Worm (Caenorhabditis elegans) whole organism, early embryonic: Measurements from ENCODE around the gene Y38A10A.7.
A peak's percentile ranks its signal among the peaks of the same experiment; 100 is the strongest.

Experiments used
- B0310.2 ChIP-seq: sonication (generic microtip); optimal IDR thresholded peaks from 2 replicates; lab custom pipeline; 2016; ENCODE audit warnings: mild to moderate bottlenecking, missing genetic modification characterization, missing compliant biosample characterization
- F13C5.2 ChIP-seq: sonication (generic microtip); optimal IDR thresholded peaks from 2 replicates; lab custom pipeline; 2017; ENCODE audit warnings: mild to moderate bottlenecking, missing genetic modification characterization, inconsistent platforms, missing compliant biosample characterization
- aly-1 ChIP-seq: sonication (generic microtip); optimal IDR thresholded peaks from 2 replicates; lab custom pipeline; 2016; ENCODE audit warnings: missing genetic modification characterization, missing compliant biosample characterization
- ama-1 ChIP-seq: fragments of 150-350 bp; optimal IDR thresholded peaks from 2 replicates; lab custom pipeline; 2014
- ceh-13 ChIP-seq: fragments of 200-800 bp; sonication (Bioruptor generic); optimal IDR thresholded peaks from 2 replicates; lab custom pipeline; 2018; ENCODE audit warnings: mild to moderate bottlenecking, missing genetic modification characterization, missing compliant biosample characterization
- ceh-36 ChIP-seq: sonication (generic microtip); optimal IDR thresholded peaks from 2 replicates; lab custom pipeline; 2016; ENCODE audit warnings: missing genetic modification characterization, inconsistent platforms, missing compliant biosample characterization
- ets-7 ChIP-seq: sonication (generic microtip); optimal IDR thresholded peaks from 2 replicates; lab custom pipeline; 2016; ENCODE audit warnings: missing genotype, missing genetic modification characterization, missing compliant biosample characterization
- flt-1 ChIP-seq: fragments of 200-800 bp; sonication (Bioruptor generic); IDR thresholded peaks from 2 replicates; pipeline ENCODE4 v1.3.6; 2022; ENCODE audit warnings: missing genetic modification characterization, missing compliant biosample characterization
- hmbx-1 ChIP-seq: sonication (generic microtip); optimal IDR thresholded peaks from 2 replicates; lab custom pipeline; 2016; ENCODE audit warnings: mild to moderate bottlenecking, missing genetic modification characterization, missing compliant biosample characterization
- hmg-4 ChIP-seq: fragments of 200-800 bp; sonication (Bioruptor generic); optimal IDR thresholded peaks from 2 replicates; lab custom pipeline; 2018; ENCODE audit warnings: mild to moderate bottlenecking, missing genetic modification characterization, missing compliant biosample characterization
- hnd-1 ChIP-seq: sonication (generic microtip); optimal IDR thresholded peaks from 2 replicates; lab custom pipeline; 2016; ENCODE audit warnings: missing genetic modification characterization, missing compliant biosample characterization
- pes-1 ChIP-seq: fragments of 200-800 bp; sonication (Bioruptor generic); IDR thresholded peaks from 2 replicates; pipeline ENCODE4 v1.3.6; 2022; ENCODE audit warnings: missing genetic modification reagents, missing genetic modification characterization, missing compliant biosample characterization
- scrt-1 ChIP-seq: fragments of 200-800 bp; sonication (Bioruptor generic); IDR thresholded peaks from 2 replicates; pipeline ENCODE4 v1.3.6; 2022; ENCODE audit warnings: missing genetic modification characterization, missing compliant biosample characterization
- sea-1 ChIP-seq: fragments of 200-800 bp; sonication (Bioruptor generic); conservative IDR thresholded peaks from 2 replicates; pipeline ENCODE4 v1.3.6; 2022; ENCODE audit warnings: missing genetic modification characterization, missing compliant biosample characterization
- tbx-11 ChIP-seq: fragments of 200-800 bp; sonication (Bioruptor generic); IDR thresholded peaks from 2 replicates; pipeline ENCODE4 v1.3.6; 2022; ENCODE audit warnings: missing genetic modification characterization, missing compliant biosample characterization
- tbx-37 ChIP-seq: fragments of 200-800 bp; sonication (Bioruptor generic); conservative IDR thresholded peaks from 2 replicates; pipeline ENCODE4 v1.3.6; 2022; ENCODE audit warnings: missing genetic modification reagents, missing genetic modification characterization, missing compliant biosample characterization
- tra-4 ChIP-seq: sonication (generic microtip); optimal IDR thresholded peaks from 2 replicates; lab custom pipeline; 2017; ENCODE audit warnings: missing genetic modification characterization, missing compliant biosample characterization

The Y38A10A.7 gene

ce11 chrV:6096559-6097155 is 660 bp downstream of the Y38A10A.7 start, which contains the start of gene smut-1:
smut-1 (plus strand) TSS chrV:6097105.
- TF ChIP-seq tbx-11 (GFP tag; lab: Robert Waterston, UW) (no peak), tra-4 (tag; lab: Kevin White, UChicago) (no peak), ets-7 (tag; lab: Kevin White, UChicago) (no peak), F13C5.2 (no peak), tbx-37 (GFP tag; lab: Robert Waterston, UW) (no peak), aly-1 (tag; lab: Kevin White, UChicago) (no peak)

ce11 chrV:6098755-6099155 is 2.8 kb downstream of the Y38A10A.7 start:
- TF ChIP-seq hmbx-1 (tag; lab: Kevin White, UChicago) (no peak), B0310.2 (tag; lab: Kevin White, UChicago) (peak; percentile 23)

ce11 chrV:6099634-6100033 is 3.6 kb downstream of the Y38A10A.7 start:
- no peak for TF ChIP-seq pes-1 (GFP tag; lab: Robert Waterston, UW)
- no peak for TF ChIP-seq hmg-4 (GFP tag; lab: Kevin White, UChicago)
- TF ChIP-seq ceh-36 = no peak
- no peak for TF ChIP-seq hnd-1 (tag; lab: Kevin White, UChicago)
- TF ChIP-seq tra-4 (tag; lab: Kevin White, UChicago) = no peak
- TF ChIP-seq flt-1 (GFP tag; lab: Robert Waterston, UW) = no peak
- no peak for TF ChIP-seq F13C5.2
- no peak for TF ChIP-seq scrt-1 (GFP tag; lab: Robert Waterston, UW)
- no peak for TF ChIP-seq ceh-13 (GFP tag; lab: Kevin White, UChicago)
- TF ChIP-seq aly-1 (tag; lab: Kevin White, UChicago) = no peak
- no peak for TF ChIP-seq sea-1 (GFP tag; lab: Robert Waterston, UW)
- TF ChIP-seq ama-1 (lab: Kevin White, UChicago) = no peak
- no peak for TF ChIP-seq ets-7 (tag; lab: Kevin White, UChicago)
- no peak for TF ChIP-seq hmbx-1 (tag; lab: Kevin White, UChicago)
- no peak for TF ChIP-seq tbx-11 (GFP tag; lab: Robert Waterston, UW)
- no peak for TF ChIP-seq tbx-37 (GFP tag; lab: Robert Waterston, UW)

- 0 out of 2 replicates have a peak, but pooled peaks have one; percentile 43 for TF ChIP-seq sea-1 (GFP tag; lab: Robert Waterston, UW)
- no peak for TF ChIP-seq tra-4 (tag; lab: Kevin White, UChicago)
- no peak for TF ChIP-seq B0310.2 (tag; lab: Kevin White, UChicago)
- no peak for TF ChIP-seq ceh-13 (GFP tag; lab: Kevin White, UChicago)
- TF ChIP-seq hmbx-1 (tag; lab: Kevin White, UChicago) = no peak
- TF ChIP-seq hmg-4 (GFP tag; lab: Kevin White, UChicago) = peak; percentile 59
- TF ChIP-seq ets-7 (tag; lab: Kevin White, UChicago) = no peak
- no peak for TF ChIP-seq hnd-1 (tag; lab: Kevin White, UChicago)
- no peak for TF ChIP-seq pes-1 (GFP tag; lab: Robert Waterston, UW)
- TF ChIP-seq ama-1 (lab: Kevin White, UChicago) = no peak
- no peak for TF ChIP-seq ceh-36
- TF ChIP-seq F13C5.2 = peak; percentile 33
- no peak for TF ChIP-seq tbx-37 (GFP tag; lab: Robert Waterston, UW)
- TF ChIP-seq flt-1 (GFP tag; lab: Robert Waterston, UW) = no peak
- no peak for TF ChIP-seq tbx-11 (GFP tag; lab: Robert Waterston, UW)
- no peak for TF ChIP-seq scrt-1 (GFP tag; lab: Robert Waterston, UW)
- no peak for TF ChIP-seq aly-1 (tag; lab: Kevin White, UChicago)
These were observed 4.6 kb downstream of the Y38A10A.7 start, which contains the start of gene crt-1 for ce11 chrV:6100492-6101004. crt-1 (minus strand) TSS chrV:6100542.

- TF ChIP-seq tra-4 (tag; lab: Kevin White, UChicago) (no peak), F13C5.2 (no peak), hmg-4 (GFP tag; lab: Kevin White, UChicago) (no peak), ceh-13 (GFP tag; lab: Kevin White, UChicago) (no peak), pes-1 (GFP tag; lab: Robert Waterston, UW) (no peak), tbx-11 (GFP tag; lab: Robert Waterston, UW) (no peak), ama-1 (lab: Kevin White, UChicago) (no peak), tbx-37 (GFP tag; lab: Robert Waterston, UW) (no peak)
These were observed 5.4 kb downstream of the Y38A10A.7 start for ce11 chrV:6101243-6101898.

- no peak for TF ChIP-seq tbx-11 (GFP tag; lab: Robert Waterston, UW)
- TF ChIP-seq ama-1 (lab: Kevin White, UChicago) = no peak
- TF ChIP-seq B0310.2 (tag; lab: Kevin White, UChicago) = no peak
- TF ChIP-seq sea-1 (GFP tag; lab: Robert Waterston, UW) = no peak
- no peak for TF ChIP-seq hnd-1 (tag; lab: Kevin White, UChicago)
- no peak for TF ChIP-seq flt-1 (GFP tag; lab: Robert Waterston, UW)
- TF ChIP-seq ets-7 (tag; lab: Kevin White, UChicago) = no peak
- TF ChIP-seq hmbx-1 (tag; lab: Kevin White, UChicago) = no peak
- no peak for TF ChIP-seq F13C5.2
- no peak for TF ChIP-seq aly-1 (tag; lab: Kevin White, UChicago)
- no peak for TF ChIP-seq scrt-1 (GFP tag; lab: Robert Waterston, UW)
- no peak for TF ChIP-seq ceh-13 (GFP tag; lab: Kevin White, UChicago)
These were observed 7.4 kb downstream of the Y38A10A.7 start, which contains the start of gene Y38A10A.11 for ce11 chrV:6103429-6103828. Y38A10A.11 (minus strand) TSS chrV:6103529.

- no peak for TF ChIP-seq hmbx-1 (tag; lab: Kevin White, UChicago)
- no peak for TF ChIP-seq tbx-11 (GFP tag; lab: Robert Waterston, UW)
- TF ChIP-seq ceh-36 = no peak
- no peak for TF ChIP-seq F13C5.2
- no peak for TF ChIP-seq tra-4 (tag; lab: Kevin White, UChicago)
- TF ChIP-seq ceh-13 (GFP tag; lab: Kevin White, UChicago) = no peak
- TF ChIP-seq ets-7 (tag; lab: Kevin White, UChicago) = no peak
- TF ChIP-seq flt-1 (GFP tag; lab: Robert Waterston, UW) = no peak
- no peak for TF ChIP-seq aly-1 (tag; lab: Kevin White, UChicago)
- TF ChIP-seq tbx-37 (GFP tag; lab: Robert Waterston, UW) = no peak
- TF ChIP-seq scrt-1 (GFP tag; lab: Robert Waterston, UW) = no peak
- no peak for TF ChIP-seq pes-1 (GFP tag; lab: Robert Waterston, UW)
- TF ChIP-seq hnd-1 (tag; lab: Kevin White, UChicago) = no peak
- TF ChIP-seq ama-1 (lab: Kevin White, UChicago) = no peak
- no peak for TF ChIP-seq B0310.2 (tag; lab: Kevin White, UChicago)
- no peak for TF ChIP-seq hmg-4 (GFP tag; lab: Kevin White, UChicago)
- no peak for TF ChIP-seq sea-1 (GFP tag; lab: Robert Waterston, UW)
These were observed 9.4 kb downstream of the Y38A10A.7 start, which contains the start of gene atf-8 for ce11 chrV:6105374-6105773. atf-8 (plus strand) TSS chrV:6105607.
